Worm (Caenorhabditis elegans): ENCODE measurements around the gene rpac-19.

- TF ChIP-seq him-1 (tag; optimal IDR thresholded peaks at IDR 0.05): peak; percentile 89
- TF ChIP-seq W03F9.2 (tag; optimal IDR thresholded peaks at IDR 0.05): peak; percentile 86
- peak; percentile 37 for TF ChIP-seq dao-5 (tag; optimal IDR thresholded peaks at IDR 0.05)
Observed at ce11 chrIII:9619079-9619761, 10.5 kb downstream of the rpac-19 start, which contains the start of gene hlh-11.
